Worm (Caenorhabditis elegans) whole organism, L2 larva: ENCODE results near the gene tyr-1.

Experiments
- C34F6.9 ChIP-seq: fragments of 150-350 bp; optimal IDR thresholded peaks from 2 replicates; lab custom pipeline; 2014; ENCODE audit warnings: missing biosample characterization, missing genetic modification characterization
- F13H6.1 ChIP-seq: sonication (generic microtip); optimal IDR thresholded peaks from 2 replicates; lab custom pipeline; 2016; ENCODE audit warnings: missing genetic modification characterization, missing compliant biosample characterization
- R02D3.7 ChIP-seq: fragments of 150-350 bp; optimal IDR thresholded peaks from 2 replicates; lab custom pipeline; 2014; ENCODE audit warnings: missing biosample characterization, missing genetic modification characterization
- alr-1 ChIP-seq: fragments of 150-350 bp; optimal IDR thresholded peaks from 2 replicates; lab custom pipeline; 2014; ENCODE audit warnings: missing biosample characterization, missing genetic modification characterization
- aly-2 ChIP-seq: fragments of 150-350 bp; optimal IDR thresholded peaks from 2 replicates; lab custom pipeline; 2014; ENCODE audit warnings: missing biosample characterization, missing genetic modification characterization
- ama-1 ChIP-seq: fragments of 150-350 bp; optimal IDR thresholded peaks from 2 replicates; lab custom pipeline; 2018; ENCODE audit warnings: inconsistent platforms
- blmp-1 ChIP-seq: sonication (generic microtip); optimal IDR thresholded peaks from 2 replicates; lab custom pipeline; 2017; ENCODE audit warnings: missing genetic modification characterization, mild to moderate bottlenecking, missing compliant biosample characterization, antibody characterized with exemption, moderate library complexity; ENCODE audit not compliant: insufficient read depth
- ceh-16 ChIP-seq: fragments of 150-350 bp; optimal IDR thresholded peaks from 2 replicates; lab custom pipeline; 2014; ENCODE audit warnings: missing biosample characterization, missing genetic modification characterization
- ceh-82 ChIP-seq: fragments of 150-350 bp; optimal IDR thresholded peaks from 2 replicates; lab custom pipeline; 2014; ENCODE audit warnings: missing biosample characterization, missing genetic modification characterization
- egl-27 ChIP-seq: sonication (generic microtip); optimal IDR thresholded peaks from 3 replicates; lab custom pipeline; 2017; ENCODE audit warnings: missing biosample characterization, missing genetic modification reagents, missing genetic modification characterization
- elt-1 ChIP-seq: fragments of 150-350 bp; optimal IDR thresholded peaks from 2 replicates; lab custom pipeline; 2014; ENCODE audit warnings: missing biosample characterization, missing genetic modification characterization
- fos-1 ChIP-seq: fragments of 150-350 bp; optimal IDR thresholded peaks from 2 replicates; lab custom pipeline; 2014; ENCODE audit warnings: missing biosample characterization, missing genetic modification characterization
- gmeb-1 ChIP-seq: fragments of 150-350 bp; optimal IDR thresholded peaks from 2 replicates; lab custom pipeline; 2014; ENCODE audit warnings: missing biosample characterization, missing genetic modification characterization
- lsy-2 ChIP-seq, 2 experiments: fragments of 150-350 bp in 1 of 2; sonication (generic microtip) in 1 of 2; optimal IDR thresholded peaks; 2 replicates each; lab custom pipeline; 2014 to 2017; ENCODE audit warnings: missing biosample characterization in 2 of 2, missing genetic modification characterization in 2 of 2
- mab-5 ChIP-seq: fragments of 150-350 bp; optimal IDR thresholded peaks from 2 replicates; lab custom pipeline; 2014; ENCODE audit warnings: missing biosample characterization, missing genetic modification characterization
- mbf-1 ChIP-seq: sonication (generic microtip); optimal IDR thresholded peaks from 2 replicates; lab custom pipeline; 2017; ENCODE audit warnings: missing biosample characterization, missing genetic modification characterization
- nhr-10 ChIP-seq: sonication (generic microtip); optimal IDR thresholded peaks from 2 replicates; lab custom pipeline; 2017; ENCODE audit warnings: missing biosample characterization, missing genetic modification characterization
- nhr-11 ChIP-seq: fragments of 150-350 bp; optimal IDR thresholded peaks from 2 replicates; lab custom pipeline; 2014; ENCODE audit warnings: missing biosample characterization, missing genetic modification characterization
- nhr-129 ChIP-seq: fragments of 150-350 bp; optimal IDR thresholded peaks from 2 replicates; lab custom pipeline; 2014; ENCODE audit warnings: missing biosample characterization, missing genetic modification characterization
- nhr-21 ChIP-seq: fragments of 150-350 bp; optimal IDR thresholded peaks from 2 replicates; lab custom pipeline; 2014; ENCODE audit warnings: missing biosample characterization, missing genetic modification characterization
- nhr-237 ChIP-seq: fragments of 150-350 bp; optimal IDR thresholded peaks from 2 replicates; lab custom pipeline; 2014; ENCODE audit warnings: missing biosample characterization, missing genetic modification characterization
- nhr-25 ChIP-seq: fragments of 150-350 bp; sonication (generic microtip); optimal IDR thresholded peaks from 3 replicates; lab custom pipeline; 2014; ENCODE audit warnings: missing biosample characterization, missing genetic modification characterization
- nhr-6 ChIP-seq: fragments of 150-350 bp; optimal IDR thresholded peaks from 2 replicates; lab custom pipeline; 2014; ENCODE audit warnings: missing biosample characterization, missing genetic modification characterization
- sem-4 ChIP-seq: fragments of 150-350 bp; optimal IDR thresholded peaks from 2 replicates; lab custom pipeline; 2014; ENCODE audit warnings: missing biosample characterization, missing genetic modification reagents, missing genetic modification characterization
- skn-1 ChIP-seq: sonication (generic microtip); optimal IDR thresholded peaks from 2 replicates; lab custom pipeline; 2017; ENCODE audit warnings: missing biosample characterization, missing genetic modification characterization
- sma-3 ChIP-seq: sonication (generic microtip); optimal IDR thresholded peaks from 2 replicates; lab custom pipeline; 2016; ENCODE audit warnings: missing genetic modification reagents, missing genetic modification characterization, missing compliant biosample characterization
- sma-9 ChIP-seq, 2 experiments: fragments of 150-350 bp in 1 of 2; sonication (generic microtip) in 1 of 2; optimal IDR thresholded peaks; 2 replicates each; lab custom pipeline; 2014 to 2016; ENCODE audit warnings: missing genetic modification characterization in 2 of 2, mild to moderate bottlenecking in 1 of 2, missing biosample characterization in 1 of 2, missing compliant biosample characterization in 1 of 2, missing genetic modification reagents in 1 of 2, moderate library complexity in 1 of 2
- unc-39 ChIP-seq: fragments of 150-350 bp; optimal IDR thresholded peaks from 2 replicates; lab custom pipeline; 2014; ENCODE audit warnings: missing biosample characterization, missing genetic modification characterization
- unc-62 ChIP-seq: fragments of 150-350 bp; optimal IDR thresholded peaks from 2 replicates; lab custom pipeline; 2014; ENCODE audit warnings: missing biosample characterization, missing genetic modification reagents, missing genetic modification characterization
- zag-1 ChIP-seq: fragments of 150-350 bp; optimal IDR thresholded peaks from 2 replicates; lab custom pipeline; 2014; ENCODE audit warnings: missing biosample characterization, missing genetic modification characterization
- ztf-11 ChIP-seq: sonication (generic microtip); optimal IDR thresholded peaks from 2 replicates; lab custom pipeline; 2017; ENCODE audit warnings: missing biosample characterization, missing genetic modification characterization

tyr-1 gene

DNA sequence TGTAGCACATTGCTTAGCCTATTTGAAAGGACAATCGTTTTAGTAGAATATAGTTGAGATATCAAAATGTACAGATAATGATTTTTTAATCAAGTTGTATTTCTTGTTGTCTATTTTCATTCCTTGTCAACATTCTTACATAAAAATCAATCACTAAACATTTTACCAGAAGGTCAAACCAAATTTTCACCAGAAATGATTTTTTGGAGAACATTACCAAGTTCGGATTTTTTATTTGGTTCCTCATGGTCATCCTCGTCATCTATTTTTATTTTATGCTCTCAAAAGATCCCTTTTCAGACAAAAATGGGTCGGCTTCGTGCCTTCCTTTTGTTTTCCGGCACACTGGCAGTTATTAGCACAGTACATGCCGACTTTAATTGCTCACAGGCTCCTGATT, at the start of gene tyr-1:
TSS of gene tyr-1 (plus strand) at position 301 of the 400 bp plus-strand sequence.
- TF ChIP-seq nhr-6 (no peak), unc-39 (tag; lab: Kevin White, UChicago) (no peak), nhr-237 (tag; lab: Kevin White, UChicago) (no peak), mab-5 (no peak)

DNA sequence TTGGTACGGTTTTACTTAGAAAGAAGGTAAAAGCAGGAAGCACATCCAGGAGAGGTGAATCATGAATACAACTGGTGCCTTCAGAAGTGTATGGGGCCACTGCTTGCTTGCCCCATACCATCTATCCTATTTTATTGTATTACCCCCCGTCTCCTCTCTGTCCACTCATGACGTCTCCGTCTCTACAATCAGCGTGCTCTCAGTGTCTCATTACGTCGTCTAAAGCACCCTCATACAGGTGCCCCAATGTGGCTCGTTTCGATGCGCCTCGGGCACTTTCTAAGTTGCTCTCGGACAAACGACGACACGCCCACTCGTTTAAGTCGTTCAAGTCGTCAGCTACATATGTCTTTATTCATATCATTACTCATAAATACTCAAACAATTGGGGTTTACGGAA, 49.5 kb upstream of the tyr-1 start:
- TF ChIP-seq ama-1 (lab: Kevin White, UChicago) = no peak
- no peak for TF ChIP-seq ztf-11 (tag; lab: Kevin White, UChicago)
- TF ChIP-seq sma-3 (GFP tag; lab: Kevin White, UChicago) = no peak
- no peak for TF ChIP-seq nhr-6
- TF ChIP-seq mab-5 = no peak
- TF ChIP-seq elt-1 (tag; lab: Kevin White, UChicago) = no peak
- no peak for TF ChIP-seq nhr-11

DNA sequence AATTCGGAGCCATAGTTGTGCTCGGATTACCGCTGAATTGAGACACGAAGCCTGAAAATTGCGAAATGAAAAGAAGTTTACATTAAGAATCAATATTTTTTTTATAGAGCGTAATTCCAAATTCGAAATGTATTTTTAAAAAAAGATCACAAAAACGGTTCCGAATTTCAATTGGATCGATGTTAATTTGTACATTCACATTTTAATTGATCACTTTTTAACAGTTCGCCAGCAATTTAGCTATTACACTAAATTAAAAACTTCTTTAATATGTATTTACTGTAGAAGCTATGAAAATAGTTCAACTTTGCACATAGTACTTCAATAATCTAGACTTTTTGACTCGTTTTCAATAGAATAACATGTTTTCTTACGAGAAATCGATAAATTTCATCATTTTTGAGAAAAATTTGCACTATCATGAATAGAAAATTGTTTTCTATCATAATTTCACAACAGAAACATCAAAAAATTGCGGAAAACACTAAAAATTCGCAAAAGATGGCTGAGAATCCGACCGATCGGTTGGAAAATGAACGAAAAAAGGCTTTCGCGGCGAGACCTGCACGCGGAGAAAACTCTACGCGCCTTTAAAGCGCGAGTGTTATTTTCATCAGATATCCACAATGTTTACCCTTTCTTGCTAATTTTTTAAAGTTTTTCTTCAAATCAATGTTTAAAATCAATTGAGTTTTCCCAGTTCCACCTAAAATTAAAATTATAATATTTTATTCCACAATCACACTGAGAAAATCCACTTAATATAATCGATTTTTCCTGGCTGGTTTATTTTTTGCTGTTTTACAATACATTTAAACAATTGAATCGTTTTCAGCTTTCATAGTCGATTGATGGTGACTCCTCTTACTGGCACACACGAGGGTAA, 44.8 kb upstream of the tyr-1 start, which contains the start of the genes egl-45 and kcmf-1:
TSS of gene egl-45 (minus strand) at position 51 of the 886 bp plus-strand sequence.
TSS of gene kcmf-1 (plus strand) at position 836 of the 886 bp plus-strand sequence.
- TF ChIP-seq lsy-2 (tag; optimal IDR thresholded peaks at IDR 0.05; lab: Kevin White, UChicago) (peak in 1 of 2 experiments; percentile 61), sem-4 (tag; lab: Kevin White, UChicago) (no peak), C34F6.9 (tag; lab: Kevin White, UChicago) (peak; percentile 42), nhr-129 (tag; lab: Kevin White, UChicago) (peak; percentile 12), nhr-21 (tag; lab: Kevin White, UChicago) (no peak), blmp-1 (tag; lab: Kevin White, UChicago) (no peak), R02D3.7 (tag; lab: Kevin White, UChicago) (no peak), ceh-82 (tag; lab: Kevin White, UChicago) (no peak)
- TF ChIP-seq, all 48 proteins: peak for 3

DNA sequence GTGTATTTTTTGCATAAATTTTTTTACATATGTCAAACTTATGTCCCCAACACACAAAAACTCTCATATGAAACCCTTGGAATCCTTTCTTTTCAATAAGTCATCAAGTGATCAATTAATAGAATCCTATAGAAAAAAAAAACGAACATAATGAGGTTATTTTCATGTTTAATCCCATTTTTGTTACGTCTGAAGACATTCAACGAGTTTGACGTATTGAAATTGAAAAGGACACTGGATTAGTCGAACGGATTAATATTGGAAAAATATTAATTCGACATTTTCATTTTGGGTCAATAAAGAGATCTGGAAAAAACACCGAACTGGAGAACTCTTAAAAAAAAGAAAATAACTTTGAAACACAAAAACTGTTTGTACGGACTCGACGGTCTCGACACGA, 41.1 kb upstream of the tyr-1 start:
- TF ChIP-seq fos-1 (tag; lab: Kevin White, UChicago) (no peak), blmp-1 (tag; lab: Kevin White, UChicago) (no peak), nhr-25 (no peak), skn-1 (tag; lab: Kevin White, UChicago) (no peak), R02D3.7 (tag; lab: Kevin White, UChicago) (no peak), nhr-11 (no peak)

DNA sequence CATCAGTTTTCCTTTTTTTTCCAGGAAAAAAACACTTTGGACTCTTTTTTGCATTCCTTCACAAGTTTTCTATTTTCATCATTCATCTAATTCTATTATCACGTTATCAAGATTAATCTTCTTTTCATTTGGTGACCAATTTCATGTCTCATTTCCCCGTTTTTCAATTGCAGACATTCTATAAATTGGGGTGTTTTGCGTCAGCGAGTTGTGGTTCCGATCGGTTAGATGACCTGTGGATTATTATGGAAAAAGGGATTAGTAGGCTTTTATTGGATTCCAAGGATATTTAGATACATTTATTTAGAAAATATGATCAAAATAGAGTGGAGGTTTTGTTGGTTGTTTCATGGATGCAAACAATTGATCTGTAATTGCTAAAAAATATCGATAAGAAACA, 38.7 kb upstream of the tyr-1 start:
- TF ChIP-seq sem-4 (tag; lab: Kevin White, UChicago) (no peak), egl-27 (tag; lab: Kevin White, UChicago) (no peak), ceh-16 (tag; lab: Kevin White, UChicago) (no peak), nhr-10 (tag; lab: Kevin White, UChicago) (no peak), zag-1 (tag; lab: Kevin White, UChicago) (no peak), F13H6.1 (no peak), aly-2 (tag; lab: Kevin White, UChicago) (no peak), unc-62 (GFP tag; lab: Kevin White, UChicago) (no peak), fos-1 (tag; lab: Kevin White, UChicago) (no peak), alr-1 (no peak), elt-1 (tag; lab: Kevin White, UChicago) (no peak), gmeb-1 (no peak), mbf-1 (tag; lab: Kevin White, UChicago) (no peak), nhr-237 (tag; lab: Kevin White, UChicago) (no peak)

DNA sequence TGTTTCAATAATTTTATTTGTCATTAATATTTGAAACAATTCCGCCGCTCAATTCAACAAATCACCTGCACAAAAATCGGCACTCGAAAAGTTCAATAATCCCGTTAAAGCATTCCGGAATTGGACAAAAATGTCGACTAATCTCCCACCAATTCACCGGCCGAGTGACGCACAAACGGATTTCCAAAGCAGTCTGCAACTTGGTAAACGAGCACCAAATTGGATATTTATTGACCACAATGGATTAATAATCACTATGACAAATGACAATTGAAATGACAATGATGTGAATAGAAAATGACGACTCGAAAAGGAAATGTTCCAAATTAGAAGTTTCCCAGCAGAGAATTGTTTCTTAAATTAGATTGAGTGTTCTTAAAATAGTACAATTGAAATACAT, 37.9 kb upstream of the tyr-1 start:
- TF ChIP-seq sma-9 (GFP tag; optimal IDR thresholded peaks at IDR 0.05; lab: Kevin White, UChicago) = peak; percentile 38
- TF ChIP-seq sma-9 (tag; optimal IDR thresholded peaks at IDR 0.05; lab: Kevin White, UChicago) = no peak
- TF ChIP-seq R02D3.7 (tag; lab: Kevin White, UChicago) = no peak
